Fruit fly (Drosophila melanogaster): ENCODE data around the gene ACXA.

The ACXA gene

dm6 chr2L:12920791-12921190 is at the start of gene ACXA:
Gene ACXA, plus strand, starts transcription at chr2L:12921091.
- TF ChIP-seq ttk (optimal IDR thresholded peaks at IDR 0.05) (no peak), psq (optimal IDR thresholded peaks at IDR 0.05) (no peak), insv (optimal IDR thresholded peaks at IDR 0.05) (no peak), Sin3A (optimal IDR thresholded peaks at IDR 0.05) (no peak), h (optimal IDR thresholded peaks at IDR 0.05) (no peak), Myc (optimal IDR thresholded peaks at IDR 0.05) (no peak)

- no peak for TF ChIP-seq Sin3A (optimal IDR thresholded peaks at IDR 0.05)
- no peak for TF ChIP-seq psq (optimal IDR thresholded peaks at IDR 0.05)
- TF ChIP-seq ttk (optimal IDR thresholded peaks at IDR 0.05), result no peak
- no peak for TF ChIP-seq insv (optimal IDR thresholded peaks at IDR 0.05)
- TF ChIP-seq h (optimal IDR thresholded peaks at IDR 0.05), result no peak
- TF ChIP-seq Myc (optimal IDR thresholded peaks at IDR 0.05), result no peak
These were observed 40.5 kb upstream of the ACXA start for dm6 chr2L:12880429-12880828.

dm6 chr2L:12891651-12892050 is 29.2 kb upstream of the ACXA start:
- TF ChIP-seq Sin3A (optimal IDR thresholded peaks at IDR 0.05) (no peak), Myc (optimal IDR thresholded peaks at IDR 0.05) (no peak), h (optimal IDR thresholded peaks at IDR 0.05) (no peak), ttk (optimal IDR thresholded peaks at IDR 0.05) (no peak), insv (optimal IDR thresholded peaks at IDR 0.05) (no peak), psq (optimal IDR thresholded peaks at IDR 0.05) (no peak)

- TF ChIP-seq h (optimal IDR thresholded peaks at IDR 0.05), result no peak
- TF ChIP-seq psq (optimal IDR thresholded peaks at IDR 0.05), result no peak
- TF ChIP-seq Sin3A (optimal IDR thresholded peaks at IDR 0.05), result no peak
- TF ChIP-seq Myc (optimal IDR thresholded peaks at IDR 0.05), result no peak
- no peak for TF ChIP-seq ttk (optimal IDR thresholded peaks at IDR 0.05)
- TF ChIP-seq insv (optimal IDR thresholded peaks at IDR 0.05), result no peak
These were observed 8.7 kb upstream of the ACXA start, which contains the start of gene ACXC for dm6 chr2L:12912230-12912629. Gene ACXC, plus strand, starts transcription at chr2L:12912530.

- TF ChIP-seq h (optimal IDR thresholded peaks at IDR 0.05) (no peak), Sin3A (optimal IDR thresholded peaks at IDR 0.05) (no peak), psq (optimal IDR thresholded peaks at IDR 0.05) (no peak), Myc (optimal IDR thresholded peaks at IDR 0.05) (no peak), insv (optimal IDR thresholded peaks at IDR 0.05) (no peak), ttk (optimal IDR thresholded peaks at IDR 0.05) (no peak)
These were observed 4.4 kb upstream of the ACXA start, which contains the start of gene ACXB for dm6 chr2L:12916514-12916913. Gene ACXB, plus strand, starts transcription at chr2L:12916814.

- no peak for TF ChIP-seq h (optimal IDR thresholded peaks at IDR 0.05)
- no peak for TF ChIP-seq Myc (optimal IDR thresholded peaks at IDR 0.05)
- TF ChIP-seq psq (optimal IDR thresholded peaks at IDR 0.05), result no peak
- no peak for TF ChIP-seq ttk (optimal IDR thresholded peaks at IDR 0.05)
- TF ChIP-seq insv (optimal IDR thresholded peaks at IDR 0.05), result no peak
- TF ChIP-seq Sin3A (optimal IDR thresholded peaks at IDR 0.05), result no peak
These were observed 4.4 kb downstream of the ACXA start, which contains the start of gene ACXE for dm6 chr2L:12925311-12925710. Gene ACXE, plus strand, starts transcription at chr2L:12925611.

dm6 chr2L:12932996-12933395 is 12.1 kb downstream of the ACXA start:
- TF ChIP-seq psq (optimal IDR thresholded peaks at IDR 0.05), result no peak
- no peak for TF ChIP-seq Sin3A (optimal IDR thresholded peaks at IDR 0.05)
- no peak for TF ChIP-seq Myc (optimal IDR thresholded peaks at IDR 0.05)
- no peak for TF ChIP-seq ttk (optimal IDR thresholded peaks at IDR 0.05)
- TF ChIP-seq h (optimal IDR thresholded peaks at IDR 0.05), result no peak
- no peak for TF ChIP-seq insv (optimal IDR thresholded peaks at IDR 0.05)

- TF ChIP-seq psq (optimal IDR thresholded peaks at IDR 0.05) (no peak), ttk (optimal IDR thresholded peaks at IDR 0.05) (no peak), Sin3A (optimal IDR thresholded peaks at IDR 0.05) (no peak), h (optimal IDR thresholded peaks at IDR 0.05) (no peak), insv (optimal IDR thresholded peaks at IDR 0.05) (no peak), Myc (optimal IDR thresholded peaks at IDR 0.05) (no peak)
These were observed 29.8 kb downstream of the ACXA start for dm6 chr2L:12950682-12951081.

dm6 chr2L:12966290-12966689 is 45.4 kb downstream of the ACXA start, which contains the start of gene CG16800:
Gene CG16800, plus strand, starts transcription at chr2L:12966590.
- no peak for TF ChIP-seq ttk (optimal IDR thresholded peaks at IDR 0.05)
- TF ChIP-seq psq (optimal IDR thresholded peaks at IDR 0.05), result no peak
- no peak for TF ChIP-seq h (optimal IDR thresholded peaks at IDR 0.05)
- no peak for TF ChIP-seq insv (optimal IDR thresholded peaks at IDR 0.05)
- TF ChIP-seq Sin3A (optimal IDR thresholded peaks at IDR 0.05), result no peak
- TF ChIP-seq Myc (optimal IDR thresholded peaks at IDR 0.05), result no peak

- no peak for TF ChIP-seq h (optimal IDR thresholded peaks at IDR 0.05)
- TF ChIP-seq Sin3A (optimal IDR thresholded peaks at IDR 0.05), result no peak
These were observed 48.7 kb downstream of the ACXA start for dm6 chr2L:12969569-12969968.

dm6 chr2L:12974045-12974539 is 53.2 kb downstream of the ACXA start, which contains the start of gene Vha68-2:
Gene Vha68-2, plus strand, starts transcription at chr2L:12974322.
- TF ChIP-seq Sin3A (optimal IDR thresholded peaks at IDR 0.05) (no peak), insv (optimal IDR thresholded peaks at IDR 0.05) (no peak), ttk (optimal IDR thresholded peaks at IDR 0.05) (no peak), Myc (optimal IDR thresholded peaks at IDR 0.05) (no peak), psq (optimal IDR thresholded peaks at IDR 0.05) (no peak), h (optimal IDR thresholded peaks at IDR 0.05) (no peak)

- no peak for TF ChIP-seq insv (optimal IDR thresholded peaks at IDR 0.05)
- peak; percentile 26 for TF ChIP-seq psq (optimal IDR thresholded peaks at IDR 0.05)
These were observed 53.9 kb downstream of the ACXA start for dm6 chr2L:12974562-12975366.

All from Kc167 (cell line).